Fruit fly (Drosophila melanogaster) whole organism, wandering third instar larva: ENCODE data around the gene Ect3.

Source experiments
- Abd-B ChIP-seq: fragments of >200 bp; optimal IDR thresholded peaks from 2 replicates; lab custom pipeline; 2017; ENCODE audit warnings: missing biosample characterization, missing genetic modification characterization
- CG32264 ChIP-seq: fragments of 200-800 bp; sonication (Bioruptor generic); optimal IDR thresholded peaks from 2 replicates; lab custom pipeline; 2016; ENCODE audit warnings: missing biosample characterization, missing genetic modification characterization
- CG9705 ChIP-seq: fragments of 200-800 bp; sonication (Bioruptor generic); optimal IDR thresholded peaks from 2 replicates; lab custom pipeline; 2018; ENCODE audit warnings: missing biosample characterization, mild to moderate bottlenecking, missing genetic modification characterization
- Dfd ChIP-seq: fragments of >200 bp; optimal IDR thresholded peaks from 2 replicates; lab custom pipeline; 2017; ENCODE audit warnings: missing biosample characterization, missing genetic modification characterization
- Hnf4 ChIP-seq: fragments of 200-800 bp; sonication (Bioruptor generic); optimal IDR thresholded peaks from 2 replicates; lab custom pipeline; 2016; ENCODE audit warnings: missing biosample characterization, mild to moderate bottlenecking, missing genetic modification characterization
- Hr83 ChIP-seq: fragments of 200-300 bp; sonication (Bioruptor generic); optimal IDR thresholded peaks from 2 replicates; lab custom pipeline; 2016; ENCODE audit warnings: missing biosample characterization, mild to moderate bottlenecking, missing genetic modification characterization, moderate library complexity; ENCODE audit not compliant: poor library complexity, severe bottlenecking
- Jra ChIP-seq: sonication (Bioruptor generic); optimal IDR thresholded peaks from 2 replicates; lab custom pipeline; 2016; ENCODE audit warnings: missing biosample characterization, missing genetic modification characterization
- Mio ChIP-seq: sonication (Bioruptor generic); optimal IDR thresholded peaks from 2 replicates; lab custom pipeline; 2016; ENCODE audit warnings: missing biosample characterization, missing genetic modification characterization
- N ChIP-seq: fragments of >200 bp; optimal IDR thresholded peaks from 2 replicates; lab custom pipeline; 2018; ENCODE audit warnings: missing biosample characterization, missing external identifiers, missing genetic modification characterization
- OdsH ChIP-seq: fragments of 200-800 bp; sonication (Bioruptor generic); optimal IDR thresholded peaks from 2 replicates; lab custom pipeline; 2016; ENCODE audit warnings: missing biosample characterization, mild to moderate bottlenecking, missing genetic modification characterization
- Rel ChIP-seq, 2 experiments: fragments of 200-800 bp; sonication (Bioruptor generic) in 1 of 2; optimal IDR thresholded peaks; 2 replicates in 1 of 2; 3 replicates in 1 of 2; lab custom pipeline; 2016 to 2019; ENCODE audit warnings: mild to moderate bottlenecking in 2 of 2, missing biosample characterization in 2 of 2, missing genetic modification characterization in 2 of 2, moderate library complexity in 1 of 2
- Sp1 ChIP-seq: fragments of 200-800 bp; sonication (Bioruptor generic); optimal IDR thresholded peaks from 3 replicates; lab custom pipeline; 2019; ENCODE audit warnings: missing biosample characterization, mild to moderate bottlenecking, missing genetic modification characterization, moderate library complexity
- br ChIP-seq: fragments of 200-800 bp; sonication (Bioruptor generic); optimal IDR thresholded peaks from 2 replicates; lab custom pipeline; 2016; ENCODE audit warnings: missing biosample characterization, missing genetic modification characterization
- brk ChIP-seq: fragments of 200-800 bp; sonication (Bioruptor generic); optimal IDR thresholded peaks from 2 replicates; lab custom pipeline; 2016; ENCODE audit warnings: missing biosample characterization, mild to moderate bottlenecking, missing genetic modification characterization
- dl ChIP-seq, 2 experiments: fragments of 175-275, 200-275 bp in 1 of 2; fragments of 200-275 bp in 1 of 2; sonication (Bioruptor generic); optimal IDR thresholded peaks; lab custom pipeline; 2018; ENCODE audit warnings: mild to moderate bottlenecking in 2 of 2, missing biosample characterization in 2 of 2, missing genetic modification characterization in 2 of 2, moderate library complexity in 2 of 2; ENCODE audit not compliant: partially characterized antibody in 2 of 2, insufficient read depth in 1 of 2
- dmrt93B ChIP-seq: fragments of 200-800 bp; sonication (Bioruptor generic); optimal IDR thresholded peaks from 2 replicates; lab custom pipeline; 2018; ENCODE audit warnings: missing biosample characterization, mild to moderate bottlenecking, missing genetic modification characterization
- ey ChIP-seq: fragments of 200-800 bp; sonication (Bioruptor generic); optimal IDR thresholded peaks from 2 replicates; lab custom pipeline; 2016; ENCODE audit warnings: missing biosample characterization, missing genetic modification characterization
- foxo ChIP-seq, 2 experiments: fragments of 200-800 bp; sonication (Bioruptor generic); optimal IDR thresholded peaks; 2 replicates in 1 of 2; 3 replicates in 1 of 2; lab custom pipeline; 2016 to 2017; ENCODE audit warnings: missing biosample characterization in 2 of 2, missing genetic modification characterization in 2 of 2
- fru ChIP-seq: fragments of 200-800 bp; sonication (Bioruptor generic); optimal IDR thresholded peaks from 3 replicates; lab custom pipeline; 2016; ENCODE audit warnings: missing biosample characterization, mild to moderate bottlenecking, missing genetic modification characterization
- h ChIP-seq: fragments of 200-800 bp; sonication (Bioruptor generic); optimal IDR thresholded peaks from 3 replicates; lab custom pipeline; 2016; ENCODE audit warnings: missing biosample characterization, mild to moderate bottlenecking, missing genetic modification characterization
- lola ChIP-seq: fragments of >200 bp; optimal IDR thresholded peaks from 2 replicates; lab custom pipeline; 2017; ENCODE audit warnings: missing biosample characterization, missing genetic modification characterization
- pan ChIP-seq: fragments of >200 bp; optimal IDR thresholded peaks from 2 replicates; lab custom pipeline; 2017
- psq ChIP-seq: fragments of 200-800 bp; sonication (Bioruptor generic); optimal IDR thresholded peaks from 3 replicates; lab custom pipeline; 2017; ENCODE audit warnings: missing biosample characterization, mild to moderate bottlenecking, missing genetic modification characterization, moderate library complexity
- rgr ChIP-seq: fragments of 200-800 bp; sonication (Bioruptor generic); optimal IDR thresholded peaks from 3 replicates; lab custom pipeline; 2016; ENCODE audit warnings: missing biosample characterization, mild to moderate bottlenecking, missing genetic modification characterization
- sage ChIP-seq: fragments of 200-800 bp; sonication (Bioruptor generic); optimal IDR thresholded peaks from 2 replicates; lab custom pipeline; 2016; ENCODE audit warnings: missing biosample characterization, mild to moderate bottlenecking, missing genetic modification characterization
- tai ChIP-seq: sonication (Bioruptor generic); optimal IDR thresholded peaks from 2 replicates; lab custom pipeline; 2016; ENCODE audit warnings: missing biosample characterization, missing genetic modification characterization
- usp ChIP-seq: fragments of >200 bp; optimal IDR thresholded peaks from 2 replicates; lab custom pipeline; 2017; ENCODE audit warnings: missing biosample characterization, missing genetic modification characterization

Ect3 gene

dm6 chr3R:11991538-11992164 lies 7.4 kb upstream of the Ect3 start:
- TF ChIP-seq Rel (GFP tag; optimal IDR thresholded peaks at IDR 0.05; lab: Kevin White, UChicago) (no peak), Rel (tag; optimal IDR thresholded peaks at IDR 0.05; lab: Kevin White, UChicago) (peak; percentile 59), dl (GFP tag; optimal IDR thresholded peaks at IDR 0.05; lab: Kevin White, UChicago; ENCODE audit: insufficient read depth in 1 of 2, partially characterized antibody in 2 of 2) (no peak)

- TF ChIP-seq OdsH (GFP tag; lab: Kevin White, UChicago), result no peak
- TF ChIP-seq Jra, result peak; percentile 14
- peak; percentile 4 for TF ChIP-seq h (GFP tag; lab: Kevin White, UChicago)
- TF ChIP-seq tai (GFP tag; lab: Kevin White, UChicago), result peak; percentile 18
- no peak for TF ChIP-seq dmrt93B (GFP tag; lab: Kevin White, UChicago)
- TF ChIP-seq Hr83 (GFP tag; lab: Kevin White, UChicago), result peak; percentile 49
- peak; percentile 6 for TF ChIP-seq br (GFP tag; lab: Kevin White, UChicago)
- TF ChIP-seq rgr (GFP tag; lab: Kevin White, UChicago), result peak; percentile 22
- TF ChIP-seq fru (GFP tag; lab: Kevin White, UChicago), result peak; percentile 58
- TF ChIP-seq Hnf4 (GFP tag; lab: Kevin White, UChicago), result no peak
- TF ChIP-seq Sp1, result no peak
- TF ChIP-seq, all 38 proteins: peak for 7
Measured at dm6 chr3R:11992934-11993670, 6.0 kb upstream of the Ect3 start, which contains the start of gene mfas. Gene mfas, minus strand, starts transcription at chr3R:11993315.

- TF ChIP-seq Dfd (peak; percentile 39), Mio (no peak)
- TF ChIP-seq, all 38 proteins: peak for 1
Measured at dm6 chr3R:11998130-11998529, 948 bp upstream of the Ect3 start.

- TF ChIP-seq brk (GFP tag; lab: Kevin White, UChicago), result no peak
- no peak for TF ChIP-seq Sp1
- no peak for TF ChIP-seq Mio
- no peak for TF ChIP-seq ey
- no peak for TF ChIP-seq foxo (GFP tag; optimal IDR thresholded peaks at IDR 0.05; lab: Kevin White, UChicago)
- no peak for TF ChIP-seq OdsH (GFP tag; lab: Kevin White, UChicago)
- TF ChIP-seq pan, result no peak
- no peak for TF ChIP-seq N (GFP tag; lab: Kevin White, UChicago)
- no peak for TF ChIP-seq Dfd
- no peak for TF ChIP-seq sage (GFP tag; lab: Kevin White, UChicago)
- TF ChIP-seq, all 38 proteins: peak for 0
Measured at dm6 chr3R:12005417-12005816, 6.3 kb downstream of the Ect3 start, which contains the start of gene Tk. Gene Tk, minus strand, starts transcription at chr3R:12005473.

dm6 chr3R:12006417-12006816 lies 7.3 kb downstream of the Ect3 start:
- TF ChIP-seq Abd-B (no peak), Dfd (no peak), pan (no peak), br (GFP tag; lab: Kevin White, UChicago) (no peak), Jra (no peak), CG9705 (no peak), N (GFP tag; lab: Kevin White, UChicago) (no peak), dl (GFP tag; optimal IDR thresholded peaks at IDR 0.05; lab: Kevin White, UChicago; ENCODE audit: insufficient read depth in 1 of 2, partially characterized antibody in 2 of 2) (no peak), lola (GFP tag; lab: Kevin White, UChicago) (no peak), h (GFP tag; lab: Kevin White, UChicago) (no peak), dmrt93B (GFP tag; lab: Kevin White, UChicago) (no peak), sage (GFP tag; lab: Kevin White, UChicago) (no peak), CG32264 (GFP tag; lab: Kevin White, UChicago) (no peak), psq (GFP tag; lab: Kevin White, UChicago) (no peak), tai (GFP tag; lab: Kevin White, UChicago) (no peak), usp (GFP tag; lab: Kevin White, UChicago) (no peak)
